Fruit fly (Drosophila melanogaster) whole organism, larva: ENCODE measurements around the gene eIF2Bbeta.
A peak's percentile ranks its signal among the peaks of the same experiment; 100 is the strongest.

ENCODE experiments used
- noc ChIP-seq: fragments of 200-800 bp; sonication (Bioruptor generic); optimal IDR thresholded peaks from 3 replicates; lab custom pipeline; 2019; ENCODE audit warnings: missing biosample characterization, mild to moderate bottlenecking, missing genetic modification characterization, moderate library complexity

Gene eIF2Bbeta

DNA sequence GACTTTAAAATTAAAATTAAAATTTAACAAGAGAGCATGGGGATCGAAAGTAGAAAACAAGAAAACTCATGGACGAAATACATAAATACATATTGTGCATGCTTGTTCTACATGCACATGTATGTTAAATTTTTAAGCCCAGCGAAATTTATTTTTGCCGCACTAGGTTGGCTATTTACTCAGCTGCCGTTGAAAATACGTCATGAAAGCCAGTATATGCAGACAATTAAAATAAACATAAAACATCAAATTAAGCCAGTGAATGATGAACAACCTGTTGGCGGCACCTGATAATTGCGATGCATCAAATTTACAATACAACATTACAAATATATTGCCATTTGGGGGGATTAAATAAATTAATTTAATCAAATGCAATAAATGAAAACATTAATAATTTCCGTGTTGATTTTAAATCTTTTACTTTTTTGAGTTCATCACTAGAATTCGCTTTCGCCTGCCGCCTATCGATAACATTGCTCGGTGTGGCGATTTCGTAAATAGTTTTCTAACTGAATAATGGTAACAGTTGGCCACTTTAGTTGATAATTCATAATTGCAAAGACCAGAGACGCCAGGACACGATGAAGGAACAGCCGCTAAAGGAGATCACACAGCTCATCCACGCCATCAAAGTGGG, at the start of gene eIF2Bbeta:
Gene eIF2Bbeta (plus strand): TSS at position 438 of the 640 bp plus-strand sequence.
- no peak for TF ChIP-seq noc (tag; lab: Kevin White, UChicago)

DNA sequence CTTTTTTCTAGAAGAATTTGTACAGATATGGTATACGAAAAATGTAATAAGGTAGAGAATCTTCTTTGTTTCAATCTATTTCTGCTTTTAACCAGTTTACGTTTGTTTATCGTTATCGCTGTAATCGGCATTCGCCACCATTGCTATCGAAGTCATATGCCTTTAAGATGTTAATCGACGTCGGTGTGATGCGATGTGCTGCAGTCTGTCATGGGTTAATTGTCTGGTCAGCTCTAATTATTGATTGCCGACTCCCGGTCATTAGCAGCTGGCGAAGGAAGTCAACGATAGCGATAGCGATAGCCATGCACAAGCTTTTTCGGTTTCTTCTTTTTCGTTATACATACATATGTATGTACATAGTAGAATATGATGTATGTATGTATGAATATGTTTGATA, 48.9 kb upstream of the eIF2Bbeta start:
- TF ChIP-seq noc (tag; lab: Kevin White, UChicago), result no peak

DNA sequence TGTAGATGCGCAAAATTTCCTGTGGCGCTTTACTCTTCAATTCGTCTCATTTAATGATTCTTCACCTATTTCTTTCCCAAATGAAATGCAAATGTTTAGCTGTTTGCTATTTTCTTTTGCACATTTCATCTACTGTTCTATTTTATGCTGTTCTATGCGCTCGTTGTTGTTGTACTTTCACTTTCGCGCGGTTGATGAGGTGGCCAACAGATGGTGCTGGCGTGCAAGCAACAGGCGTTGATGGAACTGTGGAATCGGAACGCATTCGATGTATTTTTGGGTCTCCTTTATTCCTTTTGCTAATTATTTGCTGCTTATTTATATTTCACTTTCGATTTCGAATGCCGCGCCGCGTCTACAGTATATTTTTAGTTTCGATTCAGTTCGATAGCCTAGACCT, 48.4 kb upstream of the eIF2Bbeta start:
- no peak for TF ChIP-seq noc (tag; lab: Kevin White, UChicago)

- no peak for TF ChIP-seq noc (tag; lab: Kevin White, UChicago)
These were observed 47.2 kb upstream of the eIF2Bbeta start for dm6 chrX:2657220-2657619.

DNA sequence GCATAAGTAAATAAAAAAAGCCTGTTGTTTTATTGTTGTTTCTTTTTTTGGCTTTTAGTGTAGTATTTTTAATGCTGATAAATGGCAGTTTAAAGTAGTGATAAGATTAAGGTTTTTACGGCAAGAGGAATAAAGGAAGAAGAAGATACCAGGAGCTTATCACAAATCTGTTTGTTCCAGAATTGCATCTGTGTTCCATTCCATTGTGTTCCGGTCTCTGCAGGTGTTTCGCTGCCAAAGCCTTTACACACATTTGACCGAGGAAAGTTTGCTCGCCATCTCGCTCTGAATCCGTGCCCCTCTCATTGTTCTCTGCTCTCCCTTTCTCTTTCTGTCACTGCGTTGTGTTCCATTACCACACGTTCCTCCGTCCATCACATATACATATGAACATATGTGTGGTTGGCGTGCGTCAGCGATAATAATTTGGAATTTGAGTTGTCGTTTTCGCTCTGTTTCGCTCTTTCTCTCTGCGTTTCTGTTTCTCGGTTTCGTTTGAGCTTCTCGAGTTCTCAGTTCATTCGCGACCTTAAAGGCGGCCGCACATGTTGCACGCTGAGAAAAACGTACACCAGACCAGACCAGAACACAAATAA, 46.0 kb upstream of the eIF2Bbeta start:
- TF ChIP-seq noc (tag; lab: Kevin White, UChicago), result peak; percentile 69

DNA sequence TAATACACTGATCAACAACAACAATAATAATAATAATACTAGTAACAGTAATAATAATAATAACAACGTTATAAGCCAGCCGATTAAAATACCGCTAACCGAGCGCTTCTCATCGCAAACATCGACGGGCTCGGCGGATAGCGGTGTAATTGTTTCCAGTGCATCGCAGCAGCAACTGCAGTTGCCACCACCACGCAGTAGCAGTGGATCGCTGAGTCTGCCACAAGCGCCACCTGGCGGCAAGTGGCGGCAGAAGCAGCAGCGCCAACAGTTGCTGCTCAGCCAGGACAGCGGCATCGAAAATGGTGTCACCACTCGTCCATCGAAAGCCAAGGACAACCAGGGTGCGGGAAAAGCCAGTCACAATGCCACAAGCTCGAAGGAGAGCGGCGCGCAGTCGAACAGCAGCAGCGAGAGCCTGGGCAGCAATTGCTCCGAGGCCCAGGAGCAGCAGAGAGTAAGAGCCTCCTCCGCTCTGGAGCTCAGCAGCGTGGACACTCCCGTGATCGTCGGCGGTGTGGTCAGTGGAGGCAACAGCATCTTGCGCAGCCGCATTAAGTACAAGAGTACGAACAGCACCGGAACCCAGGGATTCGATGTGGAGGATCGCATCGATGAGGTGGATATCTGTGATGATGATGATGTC, 44.8 kb upstream of the eIF2Bbeta start:
- TF ChIP-seq noc (tag; lab: Kevin White, UChicago), result no peak

dm6 chrX:2661758-2662157, 42.6 kb upstream of the eIF2Bbeta start:
- TF ChIP-seq noc (tag; lab: Kevin White, UChicago), result peak; percentile 45

DNA sequence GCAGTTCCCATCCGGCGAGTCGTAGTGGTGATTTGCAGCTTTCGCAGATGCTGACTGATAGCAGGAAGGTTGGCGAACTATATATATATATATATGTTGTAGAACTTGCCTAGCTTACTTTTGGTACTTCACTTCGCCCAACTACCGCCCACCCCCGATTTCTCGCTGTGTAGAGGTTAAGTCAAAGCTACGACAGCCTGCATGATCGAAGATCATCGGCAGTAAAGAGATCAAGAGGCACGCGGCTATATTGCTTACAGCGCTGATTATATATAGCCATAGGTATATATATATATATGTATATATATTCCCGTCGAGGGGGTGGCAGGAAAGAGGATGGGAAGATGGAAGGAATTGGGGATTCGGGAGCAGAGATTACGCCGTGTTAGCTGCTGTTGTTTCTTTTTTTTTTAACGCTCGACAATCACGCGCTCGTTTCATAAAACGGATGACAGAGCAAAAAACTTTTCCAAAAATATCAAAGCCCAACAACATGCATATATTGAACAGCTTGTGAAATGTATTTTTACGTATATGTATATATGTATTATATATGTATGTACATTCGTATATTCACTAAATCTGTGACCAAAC, 41.7 kb upstream of the eIF2Bbeta start:
- no peak for TF ChIP-seq noc (tag; lab: Kevin White, UChicago)

dm6 chrX:2663416-2663815, 41.0 kb upstream of the eIF2Bbeta start:
- TF ChIP-seq noc (tag; lab: Kevin White, UChicago), result no peak

DNA sequence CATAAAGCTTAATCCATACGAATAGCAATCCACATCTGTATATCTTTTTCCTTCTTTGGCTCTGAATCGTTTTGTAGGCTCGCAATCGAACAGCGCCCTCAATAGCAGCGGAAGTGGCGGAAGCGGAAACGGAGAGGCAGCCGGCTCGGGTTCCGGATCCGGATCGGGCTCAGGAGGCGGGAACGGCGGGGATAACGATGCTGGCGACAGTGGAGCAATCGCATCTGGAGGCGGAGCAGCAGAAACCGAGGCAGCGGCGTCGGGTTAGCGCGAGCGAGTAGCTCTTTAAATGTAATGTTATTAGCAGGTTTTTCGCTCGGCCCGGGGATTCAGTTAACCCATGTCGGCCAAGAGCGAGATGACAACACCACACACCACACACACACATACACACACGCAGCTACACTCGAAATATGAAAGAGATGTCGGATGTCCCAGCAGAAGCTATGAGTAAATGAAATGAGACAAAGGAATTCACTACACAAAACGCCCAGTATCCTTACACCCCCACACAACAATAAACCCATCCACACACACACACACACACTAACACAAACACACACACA, 27.3 kb upstream of the eIF2Bbeta start:
- no peak for TF ChIP-seq noc (tag; lab: Kevin White, UChicago)

DNA sequence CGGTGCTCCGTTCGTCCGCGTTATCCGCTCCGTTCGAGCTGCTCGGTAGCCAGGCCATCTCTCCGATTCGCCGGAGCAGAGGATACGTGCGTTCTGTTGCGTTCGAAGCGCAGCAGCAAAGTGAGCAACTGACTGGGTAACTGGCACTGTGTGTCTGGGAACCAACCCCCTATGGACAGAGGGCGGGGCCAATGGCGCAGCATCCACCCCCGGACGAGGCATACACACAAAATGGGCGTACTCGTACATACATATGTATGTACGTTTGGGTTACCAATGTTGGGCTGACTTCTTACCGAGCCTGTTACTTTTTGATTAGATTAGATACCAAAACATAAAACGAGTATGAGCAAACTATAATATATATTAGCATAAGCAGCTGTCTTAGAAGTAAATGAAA, 22.8 kb upstream of the eIF2Bbeta start, which contains the start of gene HLH3B:
Gene HLH3B (minus strand): TSS at position 123 of the 400 bp plus-strand sequence.
- TF ChIP-seq noc (tag; lab: Kevin White, UChicago), result no peak

- no peak for TF ChIP-seq noc (tag; lab: Kevin White, UChicago)
These were observed 21.5 kb upstream of the eIF2Bbeta start, which contains the start of gene CG2652 for dm6 chrX:2682832-2683231. Gene CG2652, minus strand, starts transcription at chrX:2682932.

- TF ChIP-seq noc (tag; lab: Kevin White, UChicago), result no peak
These were observed 20.4 kb upstream of the eIF2Bbeta start for dm6 chrX:2683926-2684325.

- TF ChIP-seq noc (tag; lab: Kevin White, UChicago), result no peak
These were observed 19.9 kb upstream of the eIF2Bbeta start for dm6 chrX:2684442-2684841.

dm6 chrX:2685022-2685421, 19.3 kb upstream of the eIF2Bbeta start:
- no peak for TF ChIP-seq noc (tag; lab: Kevin White, UChicago)

DNA sequence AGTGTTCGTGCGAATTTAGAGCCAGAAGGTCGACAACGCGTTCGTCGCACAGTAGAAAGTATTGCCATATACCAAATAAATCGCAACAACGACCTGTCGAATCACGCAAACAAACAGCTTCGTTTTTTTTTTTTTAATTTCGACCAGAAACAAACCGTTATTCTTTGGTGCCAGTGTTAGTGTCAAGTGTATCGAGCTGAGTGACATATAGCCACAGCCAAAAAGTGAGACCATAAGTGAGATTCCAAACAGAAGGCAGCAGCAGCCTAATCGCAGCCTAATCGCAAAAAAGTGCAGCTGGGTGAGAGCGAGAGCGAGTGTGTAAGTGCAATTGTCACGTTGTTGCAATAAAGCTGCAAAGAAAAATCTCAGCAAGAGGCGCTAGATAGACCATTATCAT, 18.8 kb upstream of the eIF2Bbeta start, which contains the start of gene per:
Gene per (plus strand): TSS at position 1 of the 400 bp plus-strand sequence.
- TF ChIP-seq noc (tag; lab: Kevin White, UChicago), result no peak
